Fruit fly (Drosophila melanogaster) whole organism: ENCODE data around the gene CG2574.

Experiments
- CG8478 ChIP-seq: fragments of >200 bp; optimal IDR thresholded peaks from 2 replicates; lab custom pipeline; 2018; ENCODE audit warnings: inconsistent platforms
- Dll ChIP-seq: fragments of >200 bp; optimal IDR thresholded peaks from 2 replicates; lab custom pipeline; 2017
- EcR ChIP-seq, 2 experiments: fragments of >200 bp; optimal IDR thresholded peaks; 2 replicates each; lab custom pipeline; 2017; ENCODE audit warnings: missing biosample characterization in 2 of 2, missing genetic modification characterization in 2 of 2, missing genetic modification reagents in 2 of 2
- pan ChIP-seq: fragments of >200 bp; optimal IDR thresholded peaks from 2 replicates; lab custom pipeline; 2017
- psq ChIP-seq: fragments of >200 bp; optimal IDR thresholded peaks from 2 replicates; lab custom pipeline; 2017
- usp ChIP-seq: fragments of >200 bp; optimal IDR thresholded peaks from 2 replicates; lab custom pipeline; 2017; ENCODE audit warnings: missing biosample characterization, missing genetic modification characterization, mixed read lengths

CG2574 gene

DNA sequence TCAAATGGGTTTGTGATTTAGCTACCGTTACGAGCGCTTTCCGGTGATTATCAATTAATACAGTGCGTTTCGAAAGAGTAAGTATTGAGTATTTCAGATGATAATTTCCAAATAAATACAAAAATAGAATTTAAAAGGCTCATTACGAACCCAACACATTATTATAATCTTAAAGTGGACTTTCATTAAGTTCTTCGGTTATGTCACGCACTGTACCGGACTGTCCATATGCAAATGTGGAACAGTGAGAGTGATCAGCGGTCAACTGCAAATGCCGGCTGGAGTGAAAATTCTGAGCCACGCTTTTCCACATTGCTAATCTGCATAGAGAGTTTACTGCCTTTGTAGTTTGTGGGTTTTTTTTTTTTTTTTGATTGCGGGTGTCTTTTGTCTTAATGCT lies 45.0 kb downstream of the CG2574 start:
- no peak for TF ChIP-seq CG8478
- no peak for TF ChIP-seq pan
- no peak for TF ChIP-seq usp (GFP tag; lab: Kevin White, UChicago)
- TF ChIP-seq Dll (lab: Kevin White, UChicago) = no peak
- TF ChIP-seq psq (lab: Kevin White, UChicago) = no peak
- no peak for TF ChIP-seq EcR (GFP tag; optimal IDR thresholded peaks at IDR 0.05; lab: Kevin White, UChicago)

DNA sequence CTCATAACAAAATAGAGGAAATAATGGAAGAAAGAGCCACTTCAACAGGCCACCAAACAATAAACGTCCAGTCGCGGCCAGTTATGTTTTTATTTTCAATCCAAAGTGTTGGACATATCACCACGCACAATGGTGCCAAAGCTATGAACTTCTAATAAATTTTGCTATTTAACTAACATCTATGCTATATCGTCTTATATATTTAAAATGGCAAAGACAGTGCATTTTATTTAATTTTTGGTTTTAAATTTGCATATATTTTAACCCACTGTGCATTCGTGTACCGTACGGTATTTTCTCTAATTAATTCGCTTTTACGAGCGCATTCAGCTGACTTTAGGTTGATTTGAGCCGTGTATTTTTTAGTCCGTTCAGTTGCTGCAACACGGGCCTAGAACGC lies 45.7 kb downstream of the CG2574 start, which contains the start of gene CG15927:
CG15927 (plus strand) TSS at position 372 of the 400 bp plus-strand sequence.
- TF ChIP-seq CG8478 (no peak), usp (GFP tag; lab: Kevin White, UChicago) (no peak), Dll (lab: Kevin White, UChicago) (no peak), EcR (GFP tag; optimal IDR thresholded peaks at IDR 0.05; lab: Kevin White, UChicago) (no peak), pan (no peak), psq (lab: Kevin White, UChicago) (no peak)

DNA sequence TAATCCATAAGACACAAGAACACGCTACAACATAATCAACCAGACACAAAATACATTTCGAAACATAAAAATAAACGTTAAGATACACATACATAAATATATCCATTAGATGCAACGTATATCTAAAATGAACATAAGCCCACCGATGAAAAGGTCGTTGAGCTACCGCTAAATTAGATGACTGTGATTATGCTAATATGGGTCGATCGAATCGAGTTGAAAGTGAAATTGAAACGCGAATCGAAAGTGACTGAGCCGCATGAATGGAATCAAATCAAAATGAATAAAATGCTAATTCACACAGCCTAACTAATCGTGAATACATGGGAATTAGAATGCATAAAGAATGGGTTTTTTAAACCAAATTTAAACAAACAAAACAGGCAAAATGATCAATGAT lies 47.2 kb downstream of the CG2574 start:
- no peak for TF ChIP-seq psq (lab: Kevin White, UChicago)
- no peak for TF ChIP-seq Dll (lab: Kevin White, UChicago)
- no peak for TF ChIP-seq EcR (GFP tag; optimal IDR thresholded peaks at IDR 0.05; lab: Kevin White, UChicago)
- no peak for TF ChIP-seq usp (GFP tag; lab: Kevin White, UChicago)
- no peak for TF ChIP-seq CG8478
- no peak for TF ChIP-seq pan

DNA sequence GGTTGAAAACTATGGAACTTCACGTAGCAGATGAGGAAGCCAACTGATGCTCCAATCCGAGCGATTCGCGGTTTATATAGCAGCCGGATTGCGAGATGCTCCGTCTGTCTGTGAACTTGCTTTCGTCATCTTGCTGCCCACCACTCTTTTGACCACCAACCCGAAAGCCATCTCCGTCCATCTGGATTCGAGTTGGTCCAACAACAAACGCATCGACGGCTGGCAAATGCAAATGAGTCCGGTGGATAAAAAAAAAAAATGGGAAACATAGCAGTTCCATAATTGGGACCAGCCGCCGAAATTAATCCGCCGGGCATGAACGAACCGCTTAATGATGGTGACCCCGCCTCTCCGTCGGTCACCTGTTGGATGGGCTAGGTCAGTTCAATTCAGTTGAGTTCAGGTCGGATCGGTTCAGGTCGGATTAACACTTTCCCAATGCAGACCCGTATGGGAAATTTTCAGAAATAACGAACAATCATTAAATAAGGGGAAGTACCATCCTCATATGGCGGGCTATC lies 49.1 kb downstream of the CG2574 start, which contains the start of gene CG15731:
CG15731 (minus strand) TSS at position 51 of the 521 bp plus-strand sequence.
- TF ChIP-seq EcR (GFP tag; optimal IDR thresholded peaks at IDR 0.05; lab: Kevin White, UChicago) = no peak
- TF ChIP-seq psq (lab: Kevin White, UChicago) = no peak
- no peak for TF ChIP-seq Dll (lab: Kevin White, UChicago)
- TF ChIP-seq pan = no peak
- no peak for TF ChIP-seq CG8478
- TF ChIP-seq usp (GFP tag; lab: Kevin White, UChicago) = no peak
